Worm (Caenorhabditis elegans) whole organism, early embryonic: Measurements from ENCODE around the gene tars-1.

ENCODE experiments used
- ama-1 ChIP-seq: fragments of 150-350 bp; optimal IDR thresholded peaks from 2 replicates; lab custom pipeline; 2014
- ets-7 ChIP-seq: sonication (generic microtip); optimal IDR thresholded peaks from 2 replicates; lab custom pipeline; 2016; ENCODE audit warnings: missing genotype, missing genetic modification characterization, missing compliant biosample characterization
- hmbx-1 ChIP-seq: sonication (generic microtip); optimal IDR thresholded peaks from 2 replicates; lab custom pipeline; 2016; ENCODE audit warnings: mild to moderate bottlenecking, missing genetic modification characterization, missing compliant biosample characterization
- tbx-11 ChIP-seq: fragments of 200-800 bp; sonication (Bioruptor generic); IDR thresholded peaks from 2 replicates; pipeline ENCODE4 v1.3.6; 2022; ENCODE audit warnings: missing genetic modification characterization, missing compliant biosample characterization

DNA sequence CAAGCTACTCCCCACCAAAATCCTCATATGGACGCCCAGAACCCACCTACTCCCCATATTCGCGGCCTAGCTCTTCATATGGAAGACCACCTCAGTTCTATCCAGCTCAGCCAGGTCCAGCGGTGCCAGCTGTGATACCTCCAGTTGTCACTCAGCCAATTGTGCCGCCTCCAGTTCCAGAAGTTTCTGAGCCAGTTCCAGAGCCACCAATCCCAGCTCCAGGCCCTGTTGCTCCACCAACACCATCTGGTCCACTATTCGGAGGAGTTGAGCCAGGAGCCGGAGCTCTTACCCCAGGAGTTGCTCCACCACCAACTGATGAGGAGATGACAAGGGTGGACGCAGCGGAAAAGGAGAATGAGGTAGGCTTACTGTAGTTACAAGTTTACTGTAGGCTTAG, 26.1 kb upstream of the tars-1 start:
- no peak for TF ChIP-seq hmbx-1 (tag; lab: Kevin White, UChicago)
- TF ChIP-seq tbx-11 (GFP tag; lab: Robert Waterston, UW): no peak
- TF ChIP-seq ets-7 (tag; lab: Kevin White, UChicago): no peak
- no peak for TF ChIP-seq ama-1 (lab: Kevin White, UChicago)
